Worm (Caenorhabditis elegans) whole organism, L1 larva: ENCODE data around the gene exc-15.

Experiments used
- aly-2 ChIP-seq: fragments of 150-350 bp; optimal IDR thresholded peaks from 2 replicates; lab custom pipeline; 2014; ENCODE audit warnings: missing biosample characterization, missing genetic modification characterization
- ama-1 ChIP-seq: fragments of 150-350 bp; optimal IDR thresholded peaks from 2 replicates; lab custom pipeline; 2014
- blmp-1 ChIP-seq: fragments of 150-350 bp; optimal IDR thresholded peaks from 2 replicates; lab custom pipeline; 2014; ENCODE audit warnings: missing biosample characterization, missing genetic modification characterization
- ceh-82 ChIP-seq, 3 experiments: fragments of 150-350 bp in 1 of 3; sonication (generic microtip) in 2 of 3; optimal IDR thresholded peaks; 2 replicates each; lab custom pipeline; 2014 to 2017; ENCODE audit warnings: missing biosample characterization in 3 of 3, missing genetic modification characterization in 3 of 3
- efl-1 ChIP-seq, 4 experiments: fragments of 150-350 bp; optimal IDR thresholded peaks in 3 of 4; peaks in 1 of 4; 1 replicate in 1 of 4; 2 replicates in 3 of 4; lab custom pipeline; 2014; ENCODE audit warnings: missing biosample characterization in 2 of 4, missing genetic modification characterization in 2 of 4, missing genetic modification reagents in 2 of 4
- fkh-4 ChIP-seq: sonication (generic microtip); optimal IDR thresholded peaks from 2 replicates; lab custom pipeline; 2016; ENCODE audit warnings: missing compliant biosample characterization, missing genetic modification characterization, borderline replicate concordance
- fos-1 ChIP-seq: fragments of 150-350 bp; optimal IDR thresholded peaks from 2 replicates; lab custom pipeline; 2014; ENCODE audit warnings: missing biosample characterization, missing genetic modification characterization
- grh-1 ChIP-seq: fragments of 200-800 bp; sonication (Bioruptor generic); IDR thresholded peaks from 2 replicates; pipeline ENCODE4 v1.3.6; 2022; ENCODE audit warnings: missing genetic modification reagents, missing genetic modification characterization, missing compliant biosample characterization
- irx-1 ChIP-seq: sonication (generic microtip); optimal IDR thresholded peaks from 2 replicates; lab custom pipeline; 2016; ENCODE audit warnings: missing genetic modification characterization, missing compliant biosample characterization
- nhr-237 ChIP-seq: fragments of 150-350 bp; optimal IDR thresholded peaks from 2 replicates; lab custom pipeline; 2014; ENCODE audit warnings: missing biosample characterization, missing genetic modification characterization
- nhr-28 ChIP-seq: fragments of 150-350 bp; optimal IDR thresholded peaks from 2 replicates; lab custom pipeline; 2014; ENCODE audit warnings: missing biosample characterization, missing genetic modification characterization
- nhr-77 ChIP-seq: fragments of 150-350 bp; optimal IDR thresholded peaks from 2 replicates; lab custom pipeline; 2014; ENCODE audit warnings: missing biosample characterization, missing genetic modification characterization
- snpc-4 ChIP-seq: fragments of 150-350 bp; optimal IDR thresholded peaks from 2 replicates; lab custom pipeline; 2014; ENCODE audit warnings: missing biosample characterization, missing genetic modification characterization
- tbx-2 ChIP-seq: sonication (generic microtip); optimal IDR thresholded peaks from 2 replicates; lab custom pipeline; 2016; ENCODE audit warnings: missing genetic modification characterization, missing compliant biosample characterization

DNA sequence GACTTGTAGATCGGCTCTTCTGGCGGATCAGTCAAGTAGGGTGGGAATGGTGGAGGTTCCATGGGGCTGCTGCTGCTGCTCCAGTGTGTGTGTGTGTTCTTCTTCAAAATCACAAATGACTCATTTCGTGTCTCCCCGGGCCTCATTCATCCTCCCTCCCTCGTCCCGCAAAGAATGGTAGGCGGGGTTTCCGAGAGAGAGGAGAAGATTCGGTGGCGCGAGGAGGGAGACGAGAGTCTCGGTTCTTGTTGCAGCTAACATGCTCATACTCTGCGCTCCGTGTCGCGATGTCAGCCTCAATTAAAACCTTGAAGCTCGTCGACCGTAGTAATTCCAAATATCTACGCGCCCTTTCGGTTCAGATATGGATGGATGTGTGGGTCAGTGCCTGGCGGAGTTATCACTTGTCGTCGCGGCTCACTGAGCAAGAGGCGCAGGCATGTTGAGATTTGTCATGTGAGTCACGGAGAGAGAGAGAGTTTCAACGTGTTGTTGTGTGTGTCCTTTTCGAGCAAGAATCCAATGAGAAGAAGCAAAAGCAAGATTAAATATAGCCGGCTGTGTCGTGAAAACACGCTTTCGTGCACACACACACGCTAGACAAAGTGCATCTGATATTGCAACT, 43.7 kb downstream of the exc-15 start:
- no peak for TF ChIP-seq fkh-4
- no peak for TF ChIP-seq ama-1 (lab: Kevin White, UChicago)
- TF ChIP-seq fos-1: no peak
- TF ChIP-seq efl-1 (optimal IDR thresholded peaks at IDR 0.05; lab: Kevin White, UChicago): no peak
- no peak for TF ChIP-seq efl-1 (GFP tag; optimal IDR thresholded peaks at IDR 0.05 in 1 of 2; lab: Kevin White, UChicago)
- no peak for TF ChIP-seq nhr-77 (tag; lab: Kevin White, UChicago)
- TF ChIP-seq grh-1 (GFP tag; lab: Robert Waterston, UW): no peak
- no peak for TF ChIP-seq aly-2
- TF ChIP-seq blmp-1 (tag; lab: Kevin White, UChicago): no peak
- TF ChIP-seq tbx-2 (tag; lab: Kevin White, UChicago): no peak
- no peak for TF ChIP-seq nhr-28 (tag; lab: Kevin White, UChicago)
- no peak for TF ChIP-seq irx-1 (tag; lab: Kevin White, UChicago)
- no peak for TF ChIP-seq nhr-237 (tag; lab: Kevin White, UChicago)
- TF ChIP-seq snpc-4 (tag; lab: Kevin White, UChicago): no peak
- no peak for TF ChIP-seq ceh-82 (tag; optimal IDR thresholded peaks at IDR 0.05; lab: Kevin White, UChicago)
